Worm (Caenorhabditis elegans): Measurements from ENCODE around the gene K10G6.9.
A peak's percentile ranks its signal among the peaks of the same experiment; 100 is the strongest.

K10G6.9 gene

DNA sequence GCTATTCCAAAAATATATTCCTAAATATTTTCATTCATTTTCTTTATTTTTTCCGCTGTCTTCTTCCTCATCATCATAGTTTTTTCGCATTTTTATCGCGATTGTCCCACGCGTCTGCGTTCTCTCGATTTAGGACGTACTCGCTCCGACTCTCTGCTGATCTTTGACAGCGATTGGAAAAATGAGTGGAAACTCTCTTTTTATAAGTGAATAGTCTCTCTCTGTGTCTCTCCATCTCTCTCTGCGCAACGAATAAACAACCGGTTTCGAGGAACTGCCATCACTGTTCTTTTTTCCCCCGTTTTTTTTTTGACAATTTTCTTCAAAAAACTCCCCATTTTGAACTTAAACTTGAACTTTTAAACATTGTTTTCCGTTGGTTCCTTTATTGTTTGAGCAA is 20.7 kb upstream of the K10G6.9 start (continued):
- TF ChIP-seq nhr-77 (tag; optimal IDR thresholded peaks at IDR 0.05) (peak; percentile 45), cey-2 (tag; optimal IDR thresholded peaks at IDR 0.05; ENCODE audit: borderline replicate concordance, insufficient read depth) (no peak), lin-29 (GFP tag; IDR thresholded peaks at IDR 0.05) (no peak), dve-1 (tag; optimal IDR thresholded peaks at IDR 0.05; ENCODE audit: insufficient read depth) (peak; percentile 48), fkh-10 (GFP tag; optimal IDR thresholded peaks at IDR 0.05) (no peak), Y48G9A.11 (GFP tag; IDR thresholded peaks at IDR 0.05) (no peak), Y5F2A.4 (GFP tag; optimal IDR thresholded peaks at IDR 0.05) (no peak), madf-9 (GFP tag; conservative IDR thresholded peaks at IDR 0.05) (0 out of 2 replicates have a peak, but pooled peaks have one; percentile 2), ceh-20 (GFP tag; IDR thresholded peaks at IDR 0.05) (no peak), lsy-2 (tag; optimal IDR thresholded peaks at IDR 0.05) (peak in 1 of 2 experiments; percentile 41), dmd-6 (GFP tag; IDR thresholded peaks at IDR 0.05) (peak; percentile 34; the same call in 1 of the 2 replicates), nhr-102 (tag; optimal IDR thresholded peaks at IDR 0.05) (no peak), set-16 (GFP tag; IDR thresholded peaks at IDR 0.05) (no peak), pha-4 (GFP tag; IDR thresholded peaks at IDR 0.05) (no peak), pha-4 (tag; optimal IDR thresholded peaks at IDR 0.05) (no peak), zfp-3 (GFP tag; conservative IDR thresholded peaks at IDR 0.05) (no peak)

- no peak for TF ChIP-seq madf-5 (GFP tag; IDR thresholded peaks at IDR 0.05)
- TF ChIP-seq nhr-11 (tag; optimal IDR thresholded peaks at IDR 0.05): peak; percentile 49
- no peak for TF ChIP-seq nhr-237 (tag; optimal IDR thresholded peaks at IDR 0.05)
- no peak for TF ChIP-seq daf-12 (tag; optimal IDR thresholded peaks at IDR 0.05)
- no peak for TF ChIP-seq zfp-3 (GFP tag; conservative IDR thresholded peaks at IDR 0.05)
- TF ChIP-seq nhr-111 (GFP tag; optimal IDR thresholded peaks at IDR 0.05): no peak
- no peak for TF ChIP-seq aly-2 (tag; optimal IDR thresholded peaks at IDR 0.05)
- no peak for TF ChIP-seq mdt-29 (GFP tag; IDR thresholded peaks at IDR 0.05)
- TF ChIP-seq unc-62 (GFP tag; optimal IDR thresholded peaks at IDR 0.05 in 1 of 2): peak in 1 of 2 experiments; percentile 60
- no peak for TF ChIP-seq unc-62 (tag; optimal IDR thresholded peaks at IDR 0.05)
- peak; percentile 61 for TF ChIP-seq dve-1 (tag; optimal IDR thresholded peaks at IDR 0.05; ENCODE audit: insufficient read depth)
- TF ChIP-seq gei-8 (GFP tag; optimal IDR thresholded peaks at IDR 0.05): no peak
- TF ChIP-seq daf-16 (GFP tag; optimal IDR thresholded peaks at IDR 0.05): no peak
- peak; percentile 72 for TF ChIP-seq daf-16 (tag; optimal IDR thresholded peaks at IDR 0.05)
- TF ChIP-seq nhr-28 (tag; optimal IDR thresholded peaks at IDR 0.05): peak; percentile 73
- peak; percentile 49 for TF ChIP-seq nhr-25 (tag; optimal IDR thresholded peaks at IDR 0.05; ENCODE audit: borderline replicate concordance, insufficient read depth)
- peak; percentile 45 for TF ChIP-seq aha-1 (tag)
- no peak for TF ChIP-seq fkh-10 (GFP tag; optimal IDR thresholded peaks at IDR 0.05)
- TF ChIP-seq nhr-77 (tag; optimal IDR thresholded peaks at IDR 0.05): peak; percentile 30
- no peak for TF ChIP-seq T20F7.1 (GFP tag; optimal IDR thresholded peaks at IDR 0.05)
These were observed 19.7 kb upstream of the K10G6.9 start for ce11 chrII:3952368-3952767.

DNA sequence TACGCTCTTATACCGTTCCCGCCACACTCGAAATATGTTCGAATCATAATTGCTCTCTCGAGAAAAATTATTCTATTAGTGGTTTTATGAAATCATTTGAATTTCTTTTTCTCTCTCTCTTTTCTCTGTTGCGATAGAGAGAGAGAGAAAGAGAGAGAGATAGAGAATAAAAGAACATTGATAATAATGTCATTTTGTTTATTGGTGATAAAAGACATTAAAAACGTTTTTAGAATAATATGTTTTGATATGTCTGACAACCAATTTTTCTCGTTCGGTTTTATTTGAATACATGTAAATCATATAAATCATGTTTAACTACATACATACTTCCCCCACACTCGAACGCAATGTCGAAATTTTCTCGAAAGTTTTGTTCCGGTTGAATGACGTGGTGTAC is 19.1 kb upstream of the K10G6.9 start:
- TF ChIP-seq mep-1 (tag; optimal IDR thresholded peaks at IDR 0.05) (peak; percentile 49), pha-4 (GFP tag; IDR thresholded peaks at IDR 0.05) (no peak), pha-4 (tag; optimal IDR thresholded peaks at IDR 0.05) (no peak), ceh-20 (GFP tag; IDR thresholded peaks at IDR 0.05) (peak; percentile 66), unc-39 (tag; optimal IDR thresholded peaks at IDR 0.05) (no peak), set-16 (GFP tag; IDR thresholded peaks at IDR 0.05) (no peak), dmd-6 (GFP tag; IDR thresholded peaks at IDR 0.05) (peak; percentile 28; the same call in 1 of the 2 replicates), unc-130 (GFP tag; optimal IDR thresholded peaks at IDR 0.05) (no peak), spr-3 (GFP tag; optimal IDR thresholded peaks at IDR 0.05) (no peak), saeg-2 (GFP tag; IDR thresholded peaks at IDR 0.05) (no peak), F49E8.2 (tag; optimal IDR thresholded peaks at IDR 0.05; ENCODE audit: borderline replicate concordance) (no peak), pqm-1 (tag; optimal IDR thresholded peaks at IDR 0.05) (peak; percentile 22), fkh-10 (GFP tag; optimal IDR thresholded peaks at IDR 0.05) (no peak), mxl-2 (GFP tag; conservative IDR thresholded peaks at IDR 0.05) (no peak), mdl-1 (tag; optimal IDR thresholded peaks at IDR 0.05) (no peak), lim-7 (GFP tag; IDR thresholded peaks at IDR 0.05) (no peak), sdz-12 (GFP tag; optimal IDR thresholded peaks at IDR 0.05) (no peak), ZK546.5 (tag; optimal IDR thresholded peaks at IDR 0.05) (no peak), dmd-8 (GFP tag; IDR thresholded peaks at IDR 0.05) (no peak), nhr-102 (tag; optimal IDR thresholded peaks at IDR 0.05) (no peak), dve-1 (tag; optimal IDR thresholded peaks at IDR 0.05; ENCODE audit: insufficient read depth) (peak; percentile 77), lsy-2 (tag; optimal IDR thresholded peaks at IDR 0.05) (peak in 1 of 2 experiments; percentile 47), ceh-28 (tag; optimal IDR thresholded peaks at IDR 0.05) (no peak), daf-8 (GFP tag; IDR thresholded peaks at IDR 0.05) (no peak), lin-39 (tag; optimal IDR thresholded peaks at IDR 0.05) (no peak)
